Fruit fly (Drosophila melanogaster): ENCODE data around the gene CG14518.

The CG14518 gene

dm6 chr3R:29038960-29039581 is 14.3 kb downstream of the CG14518 start, which contains the start of the genes Slu7 and Pkc98E (continued):
- TF ChIP-seq CG32772 (GFP tag; IDR thresholded peaks at IDR 0.05) (0 out of 2 replicates have a peak, but pooled peaks have one; percentile 11), CG11247 (GFP tag; IDR thresholded peaks at IDR 0.05) (peak; percentile 80), az2 (GFP tag; optimal IDR thresholded peaks at IDR 0.05) (no peak), vfl (GFP tag; optimal IDR thresholded peaks at IDR 0.05) (peak; percentile 56), Myb (GFP tag; optimal IDR thresholded peaks at IDR 0.05) (peak; percentile 43), Deaf1 (tag; optimal IDR thresholded peaks at IDR 0.05) (no peak), bab2 (GFP tag; optimal IDR thresholded peaks at IDR 0.05) (peak; percentile 60), Ets97D (GFP tag; optimal IDR thresholded peaks at IDR 0.05) (peak; percentile 74), CG9437 (GFP tag; optimal IDR thresholded peaks at IDR 0.05) (no peak), bbx (GFP tag; IDR thresholded peaks at IDR 0.05; ENCODE audit: partially characterized antibody) (peak; percentile 92), CG6689 (GFP tag; IDR thresholded peaks at IDR 0.05) (0 out of 2 replicates have a peak, but pooled peaks have one; percentile 7), chn (GFP tag; optimal IDR thresholded peaks at IDR 0.05) (peak; percentile 74), Aef1 (GFP tag; IDR thresholded peaks at IDR 0.05) (peak; percentile 49; the same call in 2 of the 3 replicates), CG15269 (tag; optimal IDR thresholded peaks at IDR 0.05) (peak; percentile 46), Hr3 (GFP tag; optimal IDR thresholded peaks at IDR 0.05) (peak; percentile 24), otp (GFP tag; IDR thresholded peaks at IDR 0.05) (0 out of 3 replicates have a peak, but pooled peaks have one; percentile 17), GATAe (GFP tag; conservative IDR thresholded peaks at IDR 0.05) (no peak), phol (tag; optimal IDR thresholded peaks at IDR 0.05) (peak; percentile 63), HLHmδ (GFP tag; optimal IDR thresholded peaks at IDR 0.05) (no peak), CG9932 (GFP tag; IDR thresholded peaks at IDR 0.05) (peak; percentile 92), ERR (GFP tag; optimal IDR thresholded peaks at IDR 0.05) (peak; percentile 42), Chrac-16 (GFP tag; optimal IDR thresholded peaks at IDR 0.05) (peak; percentile 43), Bteb2 (GFP tag; optimal IDR thresholded peaks at IDR 0.05) (peak; percentile 51), ftz-f1 (GFP tag; optimal IDR thresholded peaks at IDR 0.05) (peak; percentile 78), Blimp-1 (GFP tag; optimal IDR thresholded peaks at IDR 0.05) (peak; percentile 16), ara (GFP tag; IDR thresholded peaks at IDR 0.05) (peak; percentile 32; the same call in 1 of the 2 replicates), odd (GFP tag; optimal IDR thresholded peaks at IDR 0.05) (no peak), Meics (GFP tag; optimal IDR thresholded peaks at IDR 0.05) (peak; percentile 21), CG4820 (GFP tag; optimal IDR thresholded peaks at IDR 0.05) (no peak), knrl (GFP tag; IDR thresholded peaks at IDR 0.05; ENCODE audit: partially characterized antibody) (peak; percentile 88), CG2678 (tag; optimal IDR thresholded peaks at IDR 0.05) (peak; percentile 39), NK7.1 (GFP tag; optimal IDR thresholded peaks at IDR 0.05) (no peak), al (GFP tag; IDR thresholded peaks at IDR 0.05) (peak; percentile 48; the same call in 1 of the 2 replicates), CG3281 (GFP tag; optimal IDR thresholded peaks at IDR 0.05) (peak; percentile 48), CG1233 (GFP tag; optimal IDR thresholded peaks at IDR 0.05) (no peak), BEAF-32 (GFP tag; optimal IDR thresholded peaks at IDR 0.05) (peak; percentile 93), CG16815 (GFP tag; optimal IDR thresholded peaks at IDR 0.05) (peak; percentile 30), tll (GFP tag; optimal IDR thresholded peaks at IDR 0.05) (no peak), Kr (GFP tag; optimal IDR thresholded peaks at IDR 0.05) (no peak), CG8944 (GFP tag; optimal IDR thresholded peaks at IDR 0.05) (peak; percentile 57), CG17829 (tag; optimal IDR thresholded peaks at IDR 0.05) (peak; percentile 51), CG10366 (GFP tag; IDR thresholded peaks at IDR 0.05) (peak; percentile 46), CG1024 (GFP tag; IDR thresholded peaks at IDR 0.05) (peak; percentile 34; the same call in 1 of the 2 replicates), ems (GFP tag; optimal IDR thresholded peaks at IDR 0.05) (peak; percentile 49), so (GFP tag; IDR thresholded peaks at IDR 0.05) (no peak), shn (GFP tag; optimal IDR thresholded peaks at IDR 0.05) (peak; percentile 66), HmgZ (tag; optimal IDR thresholded peaks at IDR 0.05) (peak; percentile 73), CG12391 (tag; optimal IDR thresholded peaks at IDR 0.05) (peak; percentile 33), pnt (GFP tag; optimal IDR thresholded peaks at IDR 0.05) (no peak), pfk (GFP tag; optimal IDR thresholded peaks at IDR 0.05) (no peak)

Measured in whole organism, embryonic.